Worm (Caenorhabditis elegans): Measurements from ENCODE around the gene F14H3.6.

Gene F14H3.6

DNA sequence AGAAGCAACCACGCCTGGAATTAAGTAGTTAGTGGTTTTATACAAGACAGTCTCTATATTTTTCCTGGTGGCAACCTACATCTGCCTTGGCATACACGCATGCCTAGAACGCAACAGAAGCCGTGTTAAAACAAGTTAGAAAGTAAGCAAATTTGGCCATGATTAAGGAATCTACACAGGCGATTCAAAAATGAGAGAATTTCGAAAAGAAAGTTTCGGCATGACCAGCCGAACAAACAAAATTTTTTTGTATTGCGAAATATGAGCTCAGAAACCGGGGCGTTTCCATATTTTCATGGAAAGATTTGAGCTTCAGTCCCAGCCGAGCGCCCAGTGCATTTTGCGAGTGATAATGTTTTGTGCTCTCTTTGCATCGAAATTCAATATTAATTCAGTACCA lies 1.4 kb upstream of the F14H3.6 start, which contains the start of gene F14H3.15:
F14H3.15 (minus strand) TSS at position 101 of the 400 bp plus-strand sequence.
- TF ChIP-seq tbx-8 (GFP tag; optimal IDR thresholded peaks at IDR 0.05): no peak
- no peak for TF ChIP-seq blmp-1 (tag; optimal IDR thresholded peaks at IDR 0.05)
- TF ChIP-seq ces-1 (GFP tag; optimal IDR thresholded peaks at IDR 0.05): no peak
- TF ChIP-seq M03D4.4 (tag; optimal IDR thresholded peaks at IDR 0.05): no peak
- TF ChIP-seq mls-2 (tag; optimal IDR thresholded peaks at IDR 0.05): no peak
- TF ChIP-seq ham-2 (GFP tag; optimal IDR thresholded peaks at IDR 0.05): no peak
- no peak for TF ChIP-seq lin-13 (tag; optimal IDR thresholded peaks at IDR 0.05)
- no peak for TF ChIP-seq cnd-1 (tag; optimal IDR thresholded peaks at IDR 0.05)
- no peak for TF ChIP-seq mab-5 (tag; optimal IDR thresholded peaks at IDR 0.05)
- TF ChIP-seq unc-39 (tag; optimal IDR thresholded peaks at IDR 0.05): no peak
- no peak for TF ChIP-seq lsy-2 (tag; optimal IDR thresholded peaks at IDR 0.05)
- no peak for TF ChIP-seq lin-32 (GFP tag; optimal IDR thresholded peaks at IDR 0.05)
- TF ChIP-seq sptf-1 (tag; optimal IDR thresholded peaks at IDR 0.05): no peak
- no peak for TF ChIP-seq unc-120 (tag; optimal IDR thresholded peaks at IDR 0.05; ENCODE audit: poor library complexity, severe bottlenecking)
- no peak for TF ChIP-seq elt-3 (tag; optimal IDR thresholded peaks at IDR 0.05)
- no peak for TF ChIP-seq elt-1 (tag; optimal IDR thresholded peaks at IDR 0.05; ENCODE audit: borderline replicate concordance, insufficient read depth)
- TF ChIP-seq ceh-83 (GFP tag; optimal IDR thresholded peaks at IDR 0.05): no peak
- TF ChIP-seq flh-1 (GFP tag; optimal IDR thresholded peaks at IDR 0.05): no peak

DNA sequence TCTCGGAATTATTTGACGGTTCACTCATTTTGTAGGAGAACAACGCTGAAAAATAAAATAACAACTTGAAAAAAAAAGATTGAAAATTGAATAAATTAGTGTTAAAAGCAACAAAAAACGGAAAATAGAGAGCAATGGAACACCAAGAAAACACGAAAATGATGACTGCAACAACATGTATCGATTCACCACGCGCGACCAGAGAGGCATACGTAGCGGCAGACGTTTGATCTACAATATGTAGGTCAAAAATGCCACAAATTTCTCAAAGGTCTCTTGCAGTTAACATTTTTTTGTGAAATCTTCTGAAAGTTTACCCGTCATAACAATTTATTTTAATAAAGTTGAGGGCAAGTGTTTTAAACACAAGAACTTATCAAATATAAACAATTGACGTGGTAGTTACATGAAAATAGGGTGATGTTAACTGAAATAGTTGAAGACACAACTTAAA lies 1.7 kb downstream of the F14H3.6 start, which contains the start of gene F14H3.5:
F14H3.5 (minus strand) TSS at position 51 of the 454 bp plus-strand sequence.
- TF ChIP-seq pha-4 (tag; optimal IDR thresholded peaks at IDR 0.05): no peak
- TF ChIP-seq nhr-2 (tag; optimal IDR thresholded peaks at IDR 0.05): no peak
- no peak for TF ChIP-seq nhr-76 (tag; optimal IDR thresholded peaks at IDR 0.05)
- TF ChIP-seq elt-1 (tag; optimal IDR thresholded peaks at IDR 0.05; ENCODE audit: borderline replicate concordance, insufficient read depth): no peak
- no peak for TF ChIP-seq ceh-39 (tag; optimal IDR thresholded peaks at IDR 0.05)
- TF ChIP-seq lin-32 (GFP tag; optimal IDR thresholded peaks at IDR 0.05): no peak
- no peak for TF ChIP-seq nhr-28 (tag; optimal IDR thresholded peaks at IDR 0.05)
- no peak for TF ChIP-seq M03D4.4 (tag; optimal IDR thresholded peaks at IDR 0.05)
- TF ChIP-seq unc-39 (tag; optimal IDR thresholded peaks at IDR 0.05): no peak
- no peak for TF ChIP-seq elt-3 (tag; optimal IDR thresholded peaks at IDR 0.05)
- TF ChIP-seq lsy-2 (tag; optimal IDR thresholded peaks at IDR 0.05): no peak
- TF ChIP-seq bed-3 (GFP tag; optimal IDR thresholded peaks at IDR 0.05): no peak
- TF ChIP-seq drap-1 (GFP tag; optimal IDR thresholded peaks at IDR 0.05): no peak
- no peak for TF ChIP-seq mls-2 (tag; optimal IDR thresholded peaks at IDR 0.05)
- TF ChIP-seq ceh-43 (GFP tag; optimal IDR thresholded peaks at IDR 0.05): no peak

DNA sequence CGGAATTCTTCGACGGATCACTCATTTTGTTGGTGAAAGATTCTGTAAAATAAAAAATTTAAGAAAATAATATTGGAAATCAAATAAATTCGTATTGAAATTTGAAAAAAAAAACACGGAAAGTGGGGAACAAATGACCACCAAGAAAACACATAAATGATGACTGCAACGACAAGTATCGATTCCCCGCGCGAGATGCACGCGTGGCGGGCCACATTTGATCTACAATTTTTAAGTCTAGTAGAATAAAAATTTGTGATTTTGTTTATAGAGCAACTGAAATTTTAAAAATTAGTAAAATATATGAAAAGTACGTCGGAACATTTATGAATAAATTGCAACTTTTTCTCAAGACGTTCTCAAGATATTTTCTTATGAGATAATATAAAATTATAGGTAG lies 3.7 kb downstream of the F14H3.6 start, which contains the start of gene F14H3.4:
F14H3.4 (minus strand) TSS at position 42 of the 400 bp plus-strand sequence.
- TF ChIP-seq ztf-11 (tag; optimal IDR thresholded peaks at IDR 0.05) (no peak), elt-3 (tag; optimal IDR thresholded peaks at IDR 0.05) (no peak), nhr-28 (tag; optimal IDR thresholded peaks at IDR 0.05) (no peak), blmp-1 (tag; optimal IDR thresholded peaks at IDR 0.05) (no peak), bed-3 (GFP tag; optimal IDR thresholded peaks at IDR 0.05) (no peak), nhr-237 (tag; optimal IDR thresholded peaks at IDR 0.05) (no peak), ces-1 (GFP tag; optimal IDR thresholded peaks at IDR 0.05) (no peak)

DNA sequence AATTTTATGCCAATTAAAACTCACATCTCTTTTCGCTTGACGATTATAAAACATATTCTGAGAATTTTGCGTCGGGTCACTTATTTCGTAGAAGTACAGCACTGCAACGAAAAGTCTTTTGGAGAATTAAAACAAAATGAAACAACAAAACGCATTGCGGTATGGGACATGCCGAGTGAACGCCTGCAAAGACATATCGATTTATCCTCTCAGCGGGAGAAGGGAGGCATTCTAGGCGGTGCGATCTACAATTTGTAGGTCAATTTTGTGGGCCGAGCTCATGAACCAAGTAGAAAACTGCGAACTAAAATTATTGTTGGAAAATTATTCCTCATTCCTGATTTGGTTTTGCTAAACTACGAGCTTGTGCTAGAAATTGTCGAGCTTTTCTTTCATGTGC lies 5.3 kb downstream of the F14H3.6 start, which contains the start of gene F14H3.3:
F14H3.3 (minus strand) TSS at position 101 of the 400 bp plus-strand sequence.
- no peak for TF ChIP-seq hlh-1 (tag; optimal IDR thresholded peaks at IDR 0.05)
- TF ChIP-seq unc-62 (GFP tag; optimal IDR thresholded peaks at IDR 0.05): no peak
- TF ChIP-seq mab-5 (tag; optimal IDR thresholded peaks at IDR 0.05): no peak
- TF ChIP-seq lsy-2 (tag; optimal IDR thresholded peaks at IDR 0.05): no peak
- TF ChIP-seq elt-1 (tag; optimal IDR thresholded peaks at IDR 0.05; ENCODE audit: borderline replicate concordance, insufficient read depth): no peak
- no peak for TF ChIP-seq ztf-11 (tag; optimal IDR thresholded peaks at IDR 0.05)
- no peak for TF ChIP-seq bed-3 (GFP tag; optimal IDR thresholded peaks at IDR 0.05)
- TF ChIP-seq pha-4 (tag; optimal IDR thresholded peaks at IDR 0.05): no peak
- TF ChIP-seq ceh-43 (GFP tag; optimal IDR thresholded peaks at IDR 0.05): no peak

DNA sequence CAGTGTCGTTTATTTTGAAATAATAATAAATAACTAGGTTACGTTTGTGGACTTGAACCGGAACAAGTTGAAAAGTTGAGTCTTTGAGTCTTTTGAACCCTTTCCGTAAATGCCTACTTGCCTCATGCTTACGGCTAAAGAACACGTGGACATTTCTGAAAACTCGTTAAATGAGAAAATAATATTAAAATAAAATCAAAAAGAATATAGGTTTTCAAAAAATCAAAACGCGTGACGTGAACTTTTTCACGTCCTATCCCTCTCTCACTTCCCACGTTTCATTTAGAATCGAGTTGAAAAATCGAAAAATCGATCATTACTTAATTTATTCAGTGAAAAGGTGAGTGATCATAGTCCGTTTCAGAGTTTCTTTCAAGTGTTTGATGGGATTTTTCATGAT lies 9.5 kb downstream of the F14H3.6 start, which contains the start of gene best-12:
best-12 (plus strand) TSS at position 301 of the 400 bp plus-strand sequence.
- TF ChIP-seq nhr-12 (tag; optimal IDR thresholded peaks at IDR 0.05) (no peak), mab-5 (tag; optimal IDR thresholded peaks at IDR 0.05) (no peak), sem-2 (GFP tag; optimal IDR thresholded peaks at IDR 0.05) (no peak), tbx-8 (GFP tag; optimal IDR thresholded peaks at IDR 0.05) (no peak), ces-1 (GFP tag; optimal IDR thresholded peaks at IDR 0.05) (no peak), hlh-1 (tag; optimal IDR thresholded peaks at IDR 0.05) (no peak)
